Fruit fly (Drosophila melanogaster) whole organism, pupa: ENCODE data around the gene CG43394.

Experiments used
- CG10348 ChIP-seq: fragments of 200-800 bp; sonication (Bioruptor generic); IDR thresholded peaks from 2 replicates; pipeline ENCODE4 v1.3.6; 2022; ENCODE audit warnings: missing biosample characterization, missing genetic modification characterization
- CG12605 ChIP-seq: fragments of 200-800 bp; sonication (Bioruptor generic); IDR thresholded peaks from 2 replicates; pipeline ENCODE4 v1.3.6; 2022; ENCODE audit warnings: missing biosample characterization, missing genetic modification characterization
- CG13204 ChIP-seq: fragments of 200-800 bp; sonication (Bioruptor generic); optimal IDR thresholded peaks from 2 replicates; lab custom pipeline; 2018; ENCODE audit warnings: missing biosample characterization, mild to moderate bottlenecking, missing genetic modification characterization, moderate library complexity
- CG14655 ChIP-seq: fragments of 200-800 bp; sonication (Bioruptor generic); optimal IDR thresholded peaks from 3 replicates; lab custom pipeline; 2017; ENCODE audit warnings: mild to moderate bottlenecking, missing biosample characterization, missing genetic modification reagents, missing genetic modification characterization
- CG15710 ChIP-seq: fragments of 200-800 bp; sonication (Bioruptor generic); optimal IDR thresholded peaks from 2 replicates; lab custom pipeline; 2018; ENCODE audit warnings: missing biosample characterization, mild to moderate bottlenecking, missing genetic modification characterization, moderate library complexity
- CG17806 ChIP-seq: fragments of 200-800 bp; sonication (Bioruptor generic); optimal IDR thresholded peaks from 2 replicates; lab custom pipeline; 2018; ENCODE audit warnings: missing biosample characterization, mild to moderate bottlenecking, missing genetic modification characterization, moderate library complexity
- CG32121 ChIP-seq: fragments of 200-800 bp; sonication (Bioruptor generic); IDR thresholded peaks from 2 replicates; pipeline ENCODE4 v1.3.6; 2022; ENCODE audit warnings: missing biosample characterization, missing genetic modification characterization
- CG34367 ChIP-seq: fragments of 200-800 bp; sonication (Bioruptor generic); optimal IDR thresholded peaks from 2 replicates; lab custom pipeline; 2018; ENCODE audit warnings: missing biosample characterization, mild to moderate bottlenecking, missing genetic modification characterization
- CG4496 ChIP-seq: fragments of 200-800 bp; sonication (Bioruptor generic); IDR thresholded peaks from 3 replicates; pipeline ENCODE4 v1.3.6; 2022; ENCODE audit warnings: missing biosample characterization, missing genetic modification characterization
- CG8159 ChIP-seq: fragments of 200-800 bp; sonication (Bioruptor generic); optimal IDR thresholded peaks from 3 replicates; lab custom pipeline; 2018; ENCODE audit warnings: missing biosample characterization, mild to moderate bottlenecking, missing genetic modification characterization, moderate library complexity
- CG8301 ChIP-seq: fragments of 200-800 bp; sonication (Bioruptor generic); optimal IDR thresholded peaks from 2 replicates; lab custom pipeline; 2018; ENCODE audit warnings: missing biosample characterization, mild to moderate bottlenecking, missing genetic modification characterization
- CG9948 ChIP-seq: fragments of 200-800 bp; sonication (Bioruptor generic); optimal IDR thresholded peaks from 2 replicates; lab custom pipeline; 2018; ENCODE audit warnings: missing biosample characterization, mild to moderate bottlenecking, missing genetic modification characterization, moderate library complexity
- D1 ChIP-seq: fragments of 200-800 bp; sonication (Bioruptor generic); optimal IDR thresholded peaks from 2 replicates; lab custom pipeline; 2018; ENCODE audit warnings: missing biosample characterization, mild to moderate bottlenecking, missing genetic modification characterization, moderate library complexity
- EcR ChIP-seq: fragments of 200-800 bp; sonication (Bioruptor generic); optimal IDR thresholded peaks from 3 replicates; lab custom pipeline; 2019; ENCODE audit warnings: missing biosample characterization, missing genetic modification characterization, mild to moderate bottlenecking, moderate library complexity, missing genetic modification reagents
- Ets98B ChIP-seq: fragments of 200-800 bp; sonication (Bioruptor generic); IDR thresholded peaks from 2 replicates; pipeline ENCODE4 v1.3.6; 2022; ENCODE audit warnings: missing biosample characterization, missing genetic modification characterization
- Pif1A ChIP-seq: fragments of 200-800 bp; sonication (Bioruptor generic); optimal IDR thresholded peaks from 3 replicates; lab custom pipeline; 2016; ENCODE audit warnings: missing biosample characterization, missing genetic modification characterization
- Pif1B ChIP-seq: fragments of 200-800 bp; sonication (Bioruptor generic); optimal IDR thresholded peaks from 3 replicates; lab custom pipeline; 2016; ENCODE audit warnings: missing biosample characterization, missing genetic modification characterization
- Snoo ChIP-seq: fragments of 200-800 bp; sonication (Bioruptor generic); optimal IDR thresholded peaks from 3 replicates; lab custom pipeline; 2017; ENCODE audit warnings: missing biosample characterization, mild to moderate bottlenecking, missing genetic modification characterization, inconsistent platforms
- fd96Ca ChIP-seq: fragments of 200-800 bp; sonication (Bioruptor generic); IDR thresholded peaks from 3 replicates; pipeline ENCODE4 v1.3.6; 2022; ENCODE audit warnings: missing biosample characterization, missing genetic modification characterization
- gl ChIP-seq: fragments of 200-800 bp; sonication (Bioruptor generic); optimal IDR thresholded peaks from 2 replicates; lab custom pipeline; 2018; ENCODE audit warnings: missing biosample characterization, mild to moderate bottlenecking, missing genetic modification characterization
- rn ChIP-seq: fragments of 200-800 bp; sonication (Bioruptor generic); IDR thresholded peaks from 2 replicates; pipeline ENCODE4 v1.3.6; 2022; ENCODE audit warnings: missing biosample characterization, missing genetic modification characterization

Gene CG43394

dm6 chr2L:8133772-8134386 is 11.7 kb upstream of the CG43394 start:
- TF ChIP-seq CG10348 (GFP tag; lab: Robert Waterston, UW) (no peak), Pif1A (GFP tag; lab: Kevin White, UChicago) (no peak), Pif1B (GFP tag; lab: Kevin White, UChicago) (no peak), CG15710 (tag; lab: Kevin White, UChicago) (no peak), EcR (GFP tag; lab: Kevin White, UChicago) (no peak), CG34367 (no peak), CG32121 (GFP tag; lab: Robert Waterston, UW) (no peak), CG12605 (no peak), CG4496 (GFP tag; lab: Robert Waterston, UW) (no peak), gl (no peak), CG13204 (no peak), CG17806 (tag; lab: Kevin White, UChicago) (no peak), CG9948 (no peak)

- no peak for TF ChIP-seq CG12605
- TF ChIP-seq CG10348 (GFP tag; lab: Robert Waterston, UW): no peak
- no peak for TF ChIP-seq CG8159 (tag; lab: Kevin White, UChicago)
- no peak for TF ChIP-seq CG15710 (tag; lab: Kevin White, UChicago)
- TF ChIP-seq CG4496 (GFP tag; lab: Robert Waterston, UW): no peak
- TF ChIP-seq fd96Ca: no peak
- TF ChIP-seq CG17806 (tag; lab: Kevin White, UChicago): no peak
- no peak for TF ChIP-seq Pif1B (GFP tag; lab: Kevin White, UChicago)
- TF ChIP-seq CG34367: no peak
- no peak for TF ChIP-seq D1 (tag; lab: Kevin White, UChicago)
- no peak for TF ChIP-seq CG14655 (GFP tag; lab: Kevin White, UChicago)
- TF ChIP-seq Ets98B (GFP tag; lab: Robert Waterston, UW): no peak
- TF ChIP-seq CG13204: no peak
- TF ChIP-seq Snoo (tag; lab: Kevin White, UChicago): no peak
- TF ChIP-seq CG9948: no peak
- no peak for TF ChIP-seq rn (GFP tag; lab: Robert Waterston, UW)
- TF ChIP-seq CG8301 (tag; lab: Kevin White, UChicago): no peak
- no peak for TF ChIP-seq gl
- TF ChIP-seq, all 21 proteins: peak for 0
Measured at dm6 chr2L:8142760-8143159, 2.8 kb upstream of the CG43394 start.

dm6 chr2L:8143947-8144346 is 1.6 kb upstream of the CG43394 start, which contains the start of gene CG42762:
Gene CG42762, minus strand, starts transcription at chr2L:8144047.
- TF ChIP-seq Snoo (tag; lab: Kevin White, UChicago) (no peak), CG4496 (GFP tag; lab: Robert Waterston, UW) (no peak), gl (no peak), Pif1A (GFP tag; lab: Kevin White, UChicago) (no peak), CG32121 (GFP tag; lab: Robert Waterston, UW) (no peak)

- TF ChIP-seq CG4496 (GFP tag; lab: Robert Waterston, UW): no peak
- TF ChIP-seq CG14655 (GFP tag; lab: Kevin White, UChicago): peak; percentile 42
- TF ChIP-seq CG8301 (tag; lab: Kevin White, UChicago): peak; percentile 26
- peak; percentile 50 for TF ChIP-seq EcR (GFP tag; lab: Kevin White, UChicago)
Measured at dm6 chr2L:8146994-8147661, 1.6 kb downstream of the CG43394 start, which contains the start of gene CG31606. Gene CG31606, plus strand, starts transcription at chr2L:8147611.

dm6 chr2L:8148514-8149085 is 3.0 kb downstream of the CG43394 start:
- TF ChIP-seq CG14655 (GFP tag; lab: Kevin White, UChicago) (peak; percentile 21), CG4496 (GFP tag; lab: Robert Waterston, UW) (no peak), Pif1A (GFP tag; lab: Kevin White, UChicago) (peak; percentile 18), EcR (GFP tag; lab: Kevin White, UChicago) (peak; percentile 39)
- TF ChIP-seq, all 21 proteins: peak for 3

dm6 chr2L:8156682-8157081 is 11.1 kb downstream of the CG43394 start:
- TF ChIP-seq CG8159 (tag; lab: Kevin White, UChicago) (peak; percentile 54), CG8301 (tag; lab: Kevin White, UChicago) (peak; percentile 59), Pif1A (GFP tag; lab: Kevin White, UChicago) (peak; percentile 63), CG13204 (no peak), CG10348 (GFP tag; lab: Robert Waterston, UW) (no peak), EcR (GFP tag; lab: Kevin White, UChicago) (no peak), Ets98B (GFP tag; lab: Robert Waterston, UW) (peak; percentile 64; the same call in 1 of the 2 replicates), CG17806 (tag; lab: Kevin White, UChicago) (peak; percentile 57), CG34367 (peak; percentile 30), CG32121 (GFP tag; lab: Robert Waterston, UW) (peak; percentile 77), Pif1B (GFP tag; lab: Kevin White, UChicago) (peak; percentile 49), rn (GFP tag; lab: Robert Waterston, UW) (0 out of 2 replicates have a peak, but pooled peaks have one; percentile 43), CG14655 (GFP tag; lab: Kevin White, UChicago) (peak; percentile 65), CG4496 (GFP tag; lab: Robert Waterston, UW) (peak; percentile 81), gl (peak; percentile 12), CG15710 (tag; lab: Kevin White, UChicago) (peak; percentile 52), CG9948 (peak; percentile 39), fd96Ca (peak; percentile 73), D1 (tag; lab: Kevin White, UChicago) (no peak), CG12605 (peak; percentile 68; the same call in 1 of the 2 replicates), Snoo (tag; lab: Kevin White, UChicago) (peak; percentile 47)
